Worm (Caenorhabditis elegans) whole organism, mixed stage, embryonic: ENCODE measurements around the gene far-2.

Source experiments
- M03D4.4 ChIP-seq: sonication (generic microtip); optimal IDR thresholded peaks from 2 replicates; lab custom pipeline; 2017; ENCODE audit warnings: mild to moderate bottlenecking, missing genetic modification characterization, missing compliant biosample characterization
- bed-3 ChIP-seq: fragments of 200-800 bp; sonication (Bioruptor generic); optimal IDR thresholded peaks from 3 replicates; lab custom pipeline; 2018; ENCODE audit warnings: mild to moderate bottlenecking, missing genetic modification characterization, moderate library complexity, missing compliant biosample characterization
- blmp-1 ChIP-seq: fragments of 150-350 bp; optimal IDR thresholded peaks from 2 replicates; lab custom pipeline; 2014; ENCODE audit warnings: missing biosample characterization, missing genetic modification characterization
- ceh-39 ChIP-seq: fragments of 150-350 bp; optimal IDR thresholded peaks from 2 replicates; lab custom pipeline; 2014; ENCODE audit warnings: missing biosample characterization, missing genetic modification characterization
- ceh-43 ChIP-seq: fragments of 200-800 bp; sonication (Bioruptor generic); optimal IDR thresholded peaks from 2 replicates; lab custom pipeline; 2018; ENCODE audit warnings: mild to moderate bottlenecking, missing genetic modification characterization, moderate library complexity, missing compliant biosample characterization
- ces-1 ChIP-seq: fragments of 150-350 bp; optimal IDR thresholded peaks from 2 replicates; lab custom pipeline; 2014; ENCODE audit warnings: missing biosample characterization, missing genetic modification reagents, missing genetic modification characterization
- cnd-1 ChIP-seq: fragments of 200-800 bp; sonication (Bioruptor generic); optimal IDR thresholded peaks from 2 replicates; lab custom pipeline; 2018; ENCODE audit warnings: mild to moderate bottlenecking, missing genetic modification characterization, missing compliant biosample characterization
- drap-1 ChIP-seq: fragments of 200-800 bp; sonication (Bioruptor generic); optimal IDR thresholded peaks from 3 replicates; lab custom pipeline; 2018; ENCODE audit warnings: mild to moderate bottlenecking, missing genetic modification characterization, missing compliant biosample characterization
- elt-1 ChIP-seq: sonication (generic microtip); optimal IDR thresholded peaks from 2 replicates; lab custom pipeline; 2017; ENCODE audit warnings: missing genetic modification characterization, mild to moderate bottlenecking, missing compliant biosample characterization, antibody characterized with exemption, moderate library complexity, borderline replicate concordance; ENCODE audit not compliant: insufficient read depth
- flh-1 ChIP-seq: fragments of 200-800 bp; sonication (Bioruptor generic); optimal IDR thresholded peaks from 2 replicates; lab custom pipeline; 2018; ENCODE audit warnings: mild to moderate bottlenecking, missing genetic modification characterization, moderate library complexity, missing compliant biosample characterization
- ham-2 ChIP-seq: fragments of 200-800 bp; sonication (Bioruptor generic); optimal IDR thresholded peaks from 2 replicates; lab custom pipeline; 2018; ENCODE audit warnings: mild to moderate bottlenecking, missing genetic modification characterization, missing compliant biosample characterization
- hlh-1 ChIP-seq: fragments of 150-350 bp; optimal IDR thresholded peaks from 2 replicates; lab custom pipeline; 2014; ENCODE audit warnings: missing biosample characterization, missing genetic modification reagents, missing genetic modification characterization
- lin-13 ChIP-seq: fragments of 150-350 bp; optimal IDR thresholded peaks from 2 replicates; lab custom pipeline; 2014; ENCODE audit warnings: missing biosample characterization, missing genetic modification characterization
- lin-32 ChIP-seq: fragments of 200-800 bp; sonication (Bioruptor generic); optimal IDR thresholded peaks from 2 replicates; lab custom pipeline; 2018; ENCODE audit warnings: mild to moderate bottlenecking, missing genetic modification characterization, missing compliant biosample characterization
- lsy-2 ChIP-seq: fragments of 150-350 bp; optimal IDR thresholded peaks from 2 replicates; lab custom pipeline; 2014; ENCODE audit warnings: missing biosample characterization, missing genetic modification characterization
- mep-1 ChIP-seq: fragments of 150-350 bp; optimal IDR thresholded peaks from 2 replicates; lab custom pipeline; 2017; ENCODE audit warnings: missing biosample characterization, missing genetic modification reagents, missing genetic modification characterization, inconsistent platforms
- mls-2 ChIP-seq: sonication (generic microtip); optimal IDR thresholded peaks from 2 replicates; lab custom pipeline; 2016; ENCODE audit warnings: mild to moderate bottlenecking, missing genetic modification characterization, moderate library complexity, missing compliant biosample characterization
- nhr-12 ChIP-seq: fragments of 150-350 bp; optimal IDR thresholded peaks from 2 replicates; lab custom pipeline; 2014; ENCODE audit warnings: missing biosample characterization, missing genetic modification characterization
- nhr-2 ChIP-seq: fragments of 150-350 bp; optimal IDR thresholded peaks from 2 replicates; lab custom pipeline; 2014; ENCODE audit warnings: missing biosample characterization, missing genetic modification characterization
- nhr-237 ChIP-seq: fragments of 150-350 bp; optimal IDR thresholded peaks from 2 replicates; lab custom pipeline; 2014; ENCODE audit warnings: missing biosample characterization, missing genetic modification characterization
- nhr-76 ChIP-seq: sonication (generic microtip); optimal IDR thresholded peaks from 2 replicates; lab custom pipeline; 2017; ENCODE audit warnings: missing biosample characterization, missing genetic modification characterization
- pha-4 ChIP-seq: fragments of 150-350 bp; optimal IDR thresholded peaks from 2 replicates; lab custom pipeline; 2018; ENCODE audit warnings: missing biosample characterization, missing genetic modification reagents, missing genetic modification characterization
- sem-2 ChIP-seq: fragments of 200-800 bp; sonication (Bioruptor generic); optimal IDR thresholded peaks from 2 replicates; lab custom pipeline; 2018; ENCODE audit warnings: mild to moderate bottlenecking, missing genetic modification characterization, missing compliant biosample characterization
- snpc-4 ChIP-seq: fragments of 150-350 bp; optimal IDR thresholded peaks from 2 replicates; lab custom pipeline; 2014; ENCODE audit warnings: missing biosample characterization, missing genetic modification characterization
- sptf-1 ChIP-seq: sonication (generic microtip); optimal IDR thresholded peaks from 2 replicates; lab custom pipeline; 2017; ENCODE audit warnings: mild to moderate bottlenecking, missing genetic modification characterization, moderate library complexity, missing compliant biosample characterization
- unc-39 ChIP-seq: fragments of 150-350 bp; optimal IDR thresholded peaks from 2 replicates; lab custom pipeline; 2014; ENCODE audit warnings: missing biosample characterization, missing genetic modification characterization
- unc-62 ChIP-seq: fragments of 150-350 bp; optimal IDR thresholded peaks from 2 replicates; lab custom pipeline; 2014; ENCODE audit warnings: missing biosample characterization, missing genetic modification reagents, missing genetic modification characterization
- zip-8 ChIP-seq: fragments of 150-350 bp; optimal IDR thresholded peaks from 2 replicates; lab custom pipeline; 2014; ENCODE audit warnings: missing biosample characterization, missing genetic modification characterization

The far-2 gene

DNA sequence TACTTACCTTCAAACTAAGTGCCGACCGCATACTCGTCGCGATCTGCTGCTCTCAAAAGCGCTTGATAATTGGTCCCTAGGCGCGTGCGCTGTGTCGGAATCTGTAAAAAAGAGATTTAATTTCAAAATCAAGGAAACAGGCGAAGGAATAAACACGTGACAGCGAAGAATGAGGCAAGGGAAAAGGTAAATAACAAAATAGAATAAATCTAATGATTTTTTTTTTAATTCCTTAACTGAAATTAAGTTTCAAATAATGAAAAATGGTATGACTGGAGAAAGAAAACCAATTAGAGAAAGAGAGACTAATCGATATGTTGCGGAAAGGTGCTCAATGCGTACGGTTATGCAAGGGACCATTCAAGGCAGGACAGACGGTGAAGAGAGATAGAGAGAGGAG lies 27.5 kb downstream of the far-2 start, which contains the start of gene cya-1:
Gene cya-1, minus strand, starts transcription at position 101 of the 400 bp plus-strand sequence.
- peak; percentile 28 for TF ChIP-seq ceh-39 (tag; lab: Kevin White, UChicago)
- no peak for TF ChIP-seq ces-1 (GFP tag; lab: Kevin White, UChicago)

DNA sequence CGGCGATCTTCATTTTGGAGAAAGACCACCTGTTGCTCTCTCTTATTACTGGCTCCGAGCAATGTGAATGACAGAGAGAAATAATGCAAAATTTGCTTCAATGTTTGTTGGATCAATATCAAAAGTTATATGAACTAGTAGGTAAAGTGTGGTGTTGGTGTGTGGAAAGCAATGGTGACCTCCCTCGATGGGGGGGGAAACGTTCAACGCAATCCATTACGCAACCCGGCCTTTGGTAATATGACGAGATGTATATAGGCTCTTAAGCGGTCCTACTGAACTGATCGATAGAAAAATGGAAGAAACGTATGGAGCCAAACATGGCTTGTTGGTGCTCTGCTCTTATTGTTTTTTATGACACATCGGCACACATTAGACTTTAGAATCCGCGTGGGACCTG lies 28.1 kb downstream of the far-2 start:
- TF ChIP-seq flh-1 (no peak), nhr-2 (peak; percentile 63), lin-32 (peak; percentile 36), zip-8 (tag; lab: Kevin White, UChicago) (peak; percentile 81), lsy-2 (tag; lab: Kevin White, UChicago) (no peak), cnd-1 (tag; lab: Kevin White, UChicago) (peak; percentile 37), hlh-1 (tag; lab: Kevin White, UChicago) (peak; percentile 17), ham-2 (no peak)

DNA sequence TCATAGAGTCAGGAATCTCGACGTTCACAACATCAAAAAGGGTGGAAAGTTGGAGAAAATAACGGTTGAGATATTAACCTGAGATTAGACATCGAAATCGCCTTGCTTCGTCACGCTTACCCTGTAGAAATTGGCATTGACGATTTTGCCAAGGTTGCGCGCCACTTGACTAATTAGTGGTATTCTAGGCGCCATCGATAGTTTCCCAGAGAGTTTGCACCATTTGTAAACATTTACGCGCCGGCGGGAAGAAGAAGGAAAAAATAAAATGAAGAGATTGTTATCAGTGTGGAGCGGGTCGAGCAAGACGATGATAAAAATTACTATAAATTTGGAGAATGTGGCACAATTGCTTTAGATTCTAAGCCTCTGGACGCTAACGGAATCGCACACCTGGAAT lies 28.6 kb downstream of the far-2 start:
- TF ChIP-seq mls-2 (no peak), mep-1 (tag; lab: Kevin White, UChicago) (no peak), sem-2 (GFP tag; lab: Kevin White, UChicago) (no peak), pha-4 (tag; lab: Kevin White, UChicago) (no peak), nhr-237 (tag; lab: Kevin White, UChicago) (no peak), zip-8 (tag; lab: Kevin White, UChicago) (no peak), hlh-1 (tag; lab: Kevin White, UChicago) (no peak), elt-1 (tag; lab: Kevin White, UChicago) (no peak)
- TF ChIP-seq, all 35 proteins: peak for 0

DNA sequence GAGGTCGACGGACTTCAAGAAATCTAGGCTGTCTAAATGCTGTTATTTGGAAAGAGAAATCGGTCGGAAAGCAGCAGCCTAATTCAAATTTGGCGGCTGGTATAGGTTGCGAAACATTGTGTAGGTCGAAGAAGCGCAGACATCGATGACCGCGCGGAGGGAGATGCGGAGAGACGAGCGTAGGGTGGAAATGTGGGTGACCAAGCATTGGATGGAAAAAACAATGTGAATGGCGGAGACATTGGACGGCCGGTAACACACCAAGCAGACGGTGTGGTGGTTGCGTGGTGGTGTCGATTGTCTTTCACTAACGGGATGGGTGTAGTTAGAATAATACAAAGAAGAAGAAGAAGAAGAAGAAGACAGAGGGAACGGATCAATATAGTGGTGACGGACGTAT lies 30.9 kb downstream of the far-2 start:
- TF ChIP-seq ham-2 (peak; percentile 74), snpc-4 (tag; lab: Kevin White, UChicago) (no peak), nhr-12 (no peak), drap-1 (GFP tag; lab: Kevin White, UChicago) (peak; percentile 23), unc-39 (tag; lab: Kevin White, UChicago) (no peak), zip-8 (tag; lab: Kevin White, UChicago) (peak; percentile 1), nhr-2 (peak; percentile 77), sptf-1 (tag; lab: Kevin White, UChicago) (peak; percentile 56), lin-13 (peak; percentile 48), mls-2 (peak; percentile 66), ceh-39 (tag; lab: Kevin White, UChicago) (peak; percentile 37), M03D4.4 (peak; percentile 36)

- TF ChIP-seq nhr-237 (tag; lab: Kevin White, UChicago) (no peak), hlh-1 (tag; lab: Kevin White, UChicago) (no peak), ceh-43 (GFP tag; lab: Kevin White, UChicago) (no peak), nhr-76 (no peak)
These were observed 32.4 kb downstream of the far-2 start for ce11 chrIII:9114076-9114475.

ce11 chrIII:9114649-9115048 lies 33.0 kb downstream of the far-2 start, which contains the start of gene ZK512.1:
TSS of gene ZK512.1 (plus strand) at chrIII:9114949.
- TF ChIP-seq zip-8 (tag; lab: Kevin White, UChicago): no peak
- TF ChIP-seq cnd-1 (tag; lab: Kevin White, UChicago): peak; percentile 4
- TF ChIP-seq M03D4.4: no peak
- TF ChIP-seq ham-2: peak; percentile 32
- TF ChIP-seq nhr-76: no peak
- no peak for TF ChIP-seq unc-62
- TF ChIP-seq elt-1 (tag; lab: Kevin White, UChicago): no peak
- TF ChIP-seq pha-4 (tag; lab: Kevin White, UChicago): peak; percentile 24
- no peak for TF ChIP-seq lin-32
- TF ChIP-seq sem-2 (GFP tag; lab: Kevin White, UChicago): no peak
- TF ChIP-seq bed-3 (GFP tag; lab: Kevin White, UChicago): no peak
- TF ChIP-seq hlh-1 (tag; lab: Kevin White, UChicago): no peak
- no peak for TF ChIP-seq blmp-1
- no peak for TF ChIP-seq nhr-237 (tag; lab: Kevin White, UChicago)
- TF ChIP-seq ces-1 (GFP tag; lab: Kevin White, UChicago): no peak
